Fruit fly (Drosophila melanogaster) whole organism, prepupa: ENCODE measurements around the gene CG3546.

ENCODE experiments used
- Blimp-1 ChIP-seq: fragments of 200-800 bp; sonication (Bioruptor generic); optimal IDR thresholded peaks from 3 replicates; lab custom pipeline; 2017; ENCODE audit warnings: missing biosample characterization, missing genetic modification characterization, mild to moderate bottlenecking, moderate library complexity, missing genetic modification reagents
- CG3919 ChIP-seq: fragments of 200-800 bp; sonication (Bioruptor generic); optimal IDR thresholded peaks from 3 replicates; lab custom pipeline; 2016; ENCODE audit warnings: missing biosample characterization, missing genetic modification characterization
- CG6276 ChIP-seq: fragments of 200-800 bp; sonication (Bioruptor generic); optimal IDR thresholded peaks from 2 replicates; lab custom pipeline; 2017; ENCODE audit warnings: missing biosample characterization, mild to moderate bottlenecking, missing genetic modification characterization
- CG7368 ChIP-seq: fragments of 200-800 bp; sonication (Bioruptor generic); optimal IDR thresholded peaks from 3 replicates; lab custom pipeline; 2016; ENCODE audit warnings: missing biosample characterization, missing genetic modification characterization
- CG9139 ChIP-seq: fragments of 200-800 bp; sonication (Bioruptor generic); optimal IDR thresholded peaks from 3 replicates; lab custom pipeline; 2017; ENCODE audit warnings: missing biosample characterization, mild to moderate bottlenecking, missing genetic modification characterization
- Hr39 ChIP-seq: fragments of 200-800 bp; sonication (Bioruptor generic); optimal IDR thresholded peaks from 2 replicates; lab custom pipeline; 2016; ENCODE audit warnings: missing biosample characterization, missing genetic modification characterization
- Lpt ChIP-seq: fragments of 200-800 bp; sonication (Bioruptor generic); optimal IDR thresholded peaks from 3 replicates; lab custom pipeline; 2016; ENCODE audit warnings: missing biosample characterization, missing genetic modification characterization
- Met ChIP-seq: fragments of 200-800 bp; sonication (Bioruptor generic); optimal IDR thresholded peaks from 3 replicates; lab custom pipeline; 2016; ENCODE audit warnings: missing biosample characterization, missing genetic modification characterization
- OdsH ChIP-seq: fragments of 200-800 bp; sonication (Bioruptor generic); optimal IDR thresholded peaks from 3 replicates; lab custom pipeline; 2016; ENCODE audit warnings: missing biosample characterization, missing genetic modification characterization
- Smox ChIP-seq: fragments of 200-800 bp; sonication (Bioruptor generic); optimal IDR thresholded peaks from 3 replicates; lab custom pipeline; 2016; ENCODE audit warnings: missing biosample characterization, missing genetic modification characterization
- fkh ChIP-seq: fragments of 200-800 bp; sonication (Bioruptor generic); optimal IDR thresholded peaks from 3 replicates; lab custom pipeline; 2017; ENCODE audit warnings: missing biosample characterization, mild to moderate bottlenecking, missing genetic modification characterization, moderate library complexity
- lz ChIP-seq: fragments of 200-800 bp; sonication (Bioruptor generic); optimal IDR thresholded peaks from 3 replicates; lab custom pipeline; 2016; ENCODE audit warnings: missing biosample characterization, missing genetic modification characterization
- salr ChIP-seq, 2 experiments: fragments of 200-800 bp; sonication (Bioruptor generic); optimal IDR thresholded peaks; 3 replicates each; lab custom pipeline; 2016 to 2018; ENCODE audit warnings: missing biosample characterization in 2 of 2, missing genetic modification characterization in 2 of 2, mild to moderate bottlenecking in 1 of 2

DNA sequence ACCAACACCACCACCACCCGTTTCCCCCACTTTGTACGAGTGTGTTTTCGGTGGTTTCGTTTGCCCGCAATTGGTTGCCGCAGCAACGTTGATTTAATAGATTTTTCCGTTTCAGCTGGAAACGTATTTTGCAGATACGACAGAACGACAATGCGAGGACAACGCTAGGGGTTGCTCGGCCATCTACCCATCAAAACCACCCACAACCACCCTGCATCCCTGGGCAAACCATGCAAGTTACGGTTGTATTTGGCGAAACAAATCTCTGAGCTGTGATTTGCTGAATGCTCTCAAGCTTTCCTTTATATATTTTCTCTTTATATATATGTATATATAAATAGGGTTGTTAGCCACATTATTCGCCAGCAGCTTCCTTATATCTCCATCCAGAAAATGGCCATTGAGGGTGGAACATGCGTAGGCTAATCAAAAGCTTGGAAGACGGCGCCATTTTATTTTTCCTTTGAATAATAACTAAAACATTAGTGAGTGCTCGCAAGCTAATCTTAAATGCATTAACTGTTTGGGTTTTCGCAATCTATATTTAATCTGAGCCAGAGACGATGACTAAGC is 42.1 kb downstream of the CG3546 start:
- TF ChIP-seq Met (GFP tag; lab: Kevin White, UChicago): no peak
- TF ChIP-seq Smox: no peak
- no peak for TF ChIP-seq Lpt (GFP tag; lab: Kevin White, UChicago)
- TF ChIP-seq salr (GFP tag; optimal IDR thresholded peaks at IDR 0.05; lab: Kevin White, UChicago): no peak
- no peak for TF ChIP-seq fkh (GFP tag; lab: Kevin White, UChicago)
- TF ChIP-seq Blimp-1 (GFP tag; lab: Kevin White, UChicago): no peak
- TF ChIP-seq CG9139 (GFP tag; lab: Kevin White, UChicago): no peak
- TF ChIP-seq CG6276: no peak
- TF ChIP-seq Hr39: no peak
- TF ChIP-seq CG7368 (GFP tag; lab: Kevin White, UChicago): no peak
- TF ChIP-seq CG3919 (GFP tag; lab: Kevin White, UChicago): no peak
- no peak for TF ChIP-seq OdsH
- no peak for TF ChIP-seq lz (GFP tag; lab: Kevin White, UChicago)
